Worm (Caenorhabditis elegans) whole organism, late embryonic: Measurements from ENCODE around the gene T01B7.9.

Source experiments
- C08G9.2 ChIP-seq: sonication (generic microtip); optimal IDR thresholded peaks from 2 replicates; lab custom pipeline; 2016; ENCODE audit warnings: mild to moderate bottlenecking, missing genetic modification characterization, moderate library complexity, missing compliant biosample characterization
- C38D4.7 ChIP-seq: fragments of 200-800 bp; sonication (Bioruptor generic); optimal IDR thresholded peaks from 2 replicates; lab custom pipeline; 2018; ENCODE audit warnings: mild to moderate bottlenecking, missing genetic modification characterization, moderate library complexity, missing compliant biosample characterization
- F13H6.1 ChIP-seq: sonication (generic microtip); optimal IDR thresholded peaks from 2 replicates; lab custom pipeline; 2016; ENCODE audit warnings: missing genetic modification characterization, missing compliant biosample characterization
- K09A11.1 ChIP-seq: sonication (generic microtip); optimal IDR thresholded peaks from 2 replicates; lab custom pipeline; 2017; ENCODE audit warnings: antibody characterized with exemption, mild to moderate bottlenecking, missing genetic modification characterization, missing compliant biosample characterization; ENCODE audit not compliant: insufficient read depth
- T23F11.4 ChIP-seq: fragments of 200-800 bp; sonication (Bioruptor generic); optimal IDR thresholded peaks from 2 replicates; lab custom pipeline; 2018; ENCODE audit warnings: mild to moderate bottlenecking, missing genetic modification characterization, missing compliant biosample characterization
- ahr-1 ChIP-seq: sonication (generic microtip); optimal IDR thresholded peaks from 2 replicates; lab custom pipeline; 2016; ENCODE audit warnings: missing genetic modification characterization, missing compliant biosample characterization
- ama-1 ChIP-seq: fragments of 150-350 bp; optimal IDR thresholded peaks from 2 replicates; lab custom pipeline; 2014
- ceh-14 ChIP-seq: sonication (generic microtip); optimal IDR thresholded peaks from 2 replicates; lab custom pipeline; 2016; ENCODE audit warnings: missing genotype, missing genetic modification characterization, missing compliant biosample characterization
- ceh-22 ChIP-seq: sonication (generic microtip); optimal IDR thresholded peaks from 2 replicates; lab custom pipeline; 2017; ENCODE audit warnings: missing biosample characterization, missing genetic modification characterization
- ceh-24 ChIP-seq: sonication (generic microtip); optimal IDR thresholded peaks from 2 replicates; lab custom pipeline; 2016; ENCODE audit warnings: mild to moderate bottlenecking, missing genetic modification characterization, missing compliant biosample characterization
- ceh-31 ChIP-seq: sonication (generic microtip); optimal IDR thresholded peaks from 2 replicates; lab custom pipeline; 2016; ENCODE audit warnings: missing genetic modification characterization, missing compliant biosample characterization
- ceh-45 ChIP-seq: fragments of 200-800 bp; sonication (Bioruptor generic); IDR thresholded peaks from 2 replicates; pipeline ENCODE4 v1.3.6; 2022; ENCODE audit warnings: missing genetic modification reagents, missing genetic modification characterization, missing compliant biosample characterization
- che-1 ChIP-seq: sonication (generic microtip); optimal IDR thresholded peaks from 2 replicates; lab custom pipeline; 2016; ENCODE audit warnings: mild to moderate bottlenecking, missing genetic modification characterization, missing compliant biosample characterization
- ets-4 ChIP-seq: sonication (generic microtip); optimal IDR thresholded peaks from 2 replicates; lab custom pipeline; 2016; ENCODE audit warnings: missing genetic modification characterization, missing compliant biosample characterization
- fax-1 ChIP-seq: sonication (generic microtip); optimal IDR thresholded peaks from 2 replicates; lab custom pipeline; 2016; ENCODE audit warnings: missing genotype, missing genetic modification characterization, missing compliant biosample characterization
- gmeb-2 ChIP-seq: sonication (generic microtip); optimal IDR thresholded peaks from 2 replicates; lab custom pipeline; 2016; ENCODE audit warnings: missing genetic modification characterization, inconsistent platforms, missing compliant biosample characterization
- hlh-13 ChIP-seq: fragments of 200-800 bp; sonication (Bioruptor generic); optimal IDR thresholded peaks from 2 replicates; lab custom pipeline; 2018; ENCODE audit warnings: mild to moderate bottlenecking, missing genetic modification characterization, missing compliant biosample characterization
- hlh-15 ChIP-seq: sonication (generic microtip); optimal IDR thresholded peaks from 2 replicates; lab custom pipeline; 2016; ENCODE audit warnings: missing genetic modification characterization, missing compliant biosample characterization
- hlh-30 ChIP-seq: sonication (generic microtip); optimal IDR thresholded peaks from 2 replicates; lab custom pipeline; 2017; ENCODE audit warnings: antibody characterized with exemption, missing genetic modification characterization, missing compliant biosample characterization; ENCODE audit not compliant: insufficient read depth
- hlh-6 ChIP-seq: sonication (generic microtip); optimal IDR thresholded peaks from 2 replicates; lab custom pipeline; 2016; ENCODE audit warnings: missing genotype, missing genetic modification characterization, missing compliant biosample characterization
- lim-6 ChIP-seq: sonication (generic microtip); optimal IDR thresholded peaks from 2 replicates; lab custom pipeline; 2016; ENCODE audit warnings: missing genetic modification characterization, missing compliant biosample characterization
- madf-2 ChIP-seq: sonication (generic microtip); optimal IDR thresholded peaks from 2 replicates; lab custom pipeline; 2017; ENCODE audit warnings: missing genetic modification characterization, missing compliant biosample characterization
- nfya-1 ChIP-seq: sonication (generic microtip); optimal IDR thresholded peaks from 2 replicates; lab custom pipeline; 2017; ENCODE audit warnings: missing genetic modification characterization, mild to moderate bottlenecking, missing compliant biosample characterization, antibody characterized with exemption, moderate library complexity
- nhr-232 ChIP-seq: sonication (generic microtip); optimal IDR thresholded peaks from 2 replicates; lab custom pipeline; 2016; ENCODE audit warnings: missing genetic modification characterization, missing compliant biosample characterization
- odd-2 ChIP-seq: sonication (generic microtip); optimal IDR thresholded peaks from 2 replicates; lab custom pipeline; 2017; ENCODE audit warnings: antibody characterized with exemption, mild to moderate bottlenecking, missing genetic modification characterization, missing compliant biosample characterization
- pag-3 ChIP-seq: sonication (generic microtip); optimal IDR thresholded peaks from 2 replicates; lab custom pipeline; 2016; ENCODE audit warnings: missing compliant biosample characterization, missing genetic modification characterization, borderline replicate concordance
- pat-9 ChIP-seq: fragments of 200-800 bp; sonication (Bioruptor generic); optimal IDR thresholded peaks from 2 replicates; lab custom pipeline; 2018; ENCODE audit warnings: mild to moderate bottlenecking, missing genetic modification characterization, moderate library complexity, missing compliant biosample characterization
- pros-1 ChIP-seq: fragments of 150-350 bp; optimal IDR thresholded peaks from 2 replicates; lab custom pipeline; 2014; ENCODE audit warnings: missing biosample characterization, missing genetic modification reagents, missing genetic modification characterization
- rnt-1 ChIP-seq: sonication (generic microtip); optimal IDR thresholded peaks from 2 replicates; lab custom pipeline; 2016; ENCODE audit warnings: missing genetic modification characterization, missing compliant biosample characterization
- sdc-2 ChIP-seq: sonication (generic microtip); optimal IDR thresholded peaks from 2 replicates; lab custom pipeline; 2016; ENCODE audit warnings: missing genotype, missing genetic modification characterization, missing compliant biosample characterization
- sox-2 ChIP-seq: fragments of 200-800 bp; sonication (Bioruptor generic); IDR thresholded peaks from 2 replicates; pipeline ENCODE4 v1.3.6; 2022; ENCODE audit warnings: missing genetic modification reagents, missing genetic modification characterization, missing compliant biosample characterization
- sox-4 ChIP-seq: sonication (generic microtip); optimal IDR thresholded peaks from 2 replicates; lab custom pipeline; 2017; ENCODE audit warnings: mild to moderate bottlenecking, missing genetic modification characterization, inconsistent platforms, missing compliant biosample characterization
- unc-3 ChIP-seq, 2 experiments: fragments of 200-800 bp in 1 of 2; sonication (Bioruptor generic) in 1 of 2; sonication (generic microtip) in 1 of 2; conservative IDR thresholded peaks in 1 of 2; optimal IDR thresholded peaks in 1 of 2; 2 replicates each; pipeline versions ENCODE4 v1.3.6 to Lab custom; 2016 to 2022; ENCODE audit warnings: missing compliant biosample characterization in 2 of 2, missing genetic modification characterization in 2 of 2, missing genetic modification reagents in 1 of 2
- unc-42 ChIP-seq: sonication (generic microtip); optimal IDR thresholded peaks from 2 replicates; lab custom pipeline; 2016; ENCODE audit warnings: missing genotype, missing genetic modification characterization, missing compliant biosample characterization
- ztf-16 ChIP-seq: sonication (generic microtip); optimal IDR thresholded peaks from 2 replicates; lab custom pipeline; 2017; ENCODE audit warnings: missing genetic modification characterization, missing compliant biosample characterization

Gene T01B7.9

ce11 chrII:8701059-8701458 lies 25.5 kb downstream of the T01B7.9 start:
- TF ChIP-seq pros-1 (no peak), sdc-2 (tag; lab: Kevin White, UChicago) (no peak), odd-2 (tag; lab: Kevin White, UChicago) (no peak), sox-2 (GFP tag; lab: Robert Waterston, UW) (no peak), ceh-14 (tag; lab: Kevin White, UChicago) (no peak), C38D4.7 (GFP tag; lab: Kevin White, UChicago) (no peak), fax-1 (no peak), nfya-1 (tag; lab: Kevin White, UChicago) (no peak), K09A11.1 (no peak), che-1 (tag; lab: Kevin White, UChicago) (no peak), ceh-24 (no peak), F13H6.1 (tag; lab: Kevin White, UChicago) (no peak), hlh-30 (tag; lab: Kevin White, UChicago) (no peak), sox-4 (tag; lab: Kevin White, UChicago) (no peak), ceh-31 (tag; lab: Kevin White, UChicago) (no peak), pag-3 (tag; lab: Kevin White, UChicago) (no peak), nhr-232 (no peak), ets-4 (tag; lab: Kevin White, UChicago) (no peak), madf-2 (tag; lab: Kevin White, UChicago) (no peak), ztf-16 (no peak)

- TF ChIP-seq hlh-6 (tag; lab: Kevin White, UChicago) (no peak), T23F11.4 (GFP tag; lab: Kevin White, UChicago) (no peak), hlh-15 (tag; lab: Kevin White, UChicago) (no peak), gmeb-2 (tag; lab: Kevin White, UChicago) (no peak), ama-1 (no peak), hlh-13 (GFP tag; lab: Kevin White, UChicago) (no peak), odd-2 (tag; lab: Kevin White, UChicago) (no peak), ceh-45 (no peak), pat-9 (no peak), ahr-1 (tag; lab: Kevin White, UChicago) (no peak), ceh-22 (no peak), fax-1 (no peak), pag-3 (tag; lab: Kevin White, UChicago) (no peak), unc-3 (GFP tag; conservative IDR thresholded peaks at IDR 0.05; lab: Robert Waterston, UW) (no peak), unc-3 (tag; optimal IDR thresholded peaks at IDR 0.05; lab: Kevin White, UChicago) (no peak), C08G9.2 (tag; lab: Kevin White, UChicago) (no peak)
- TF ChIP-seq, all 69 proteins: peak for 0
Measured at ce11 chrII:8698828-8699227, 27.8 kb downstream of the T01B7.9 start, which contains the start of gene chdh-1. Gene chdh-1, minus strand, starts transcription at chrII:8698928.

- no peak for TF ChIP-seq T23F11.4 (GFP tag; lab: Kevin White, UChicago)
- no peak for TF ChIP-seq hlh-30 (tag; lab: Kevin White, UChicago)
- TF ChIP-seq ahr-1 (tag; lab: Kevin White, UChicago), result no peak
- TF ChIP-seq C38D4.7 (GFP tag; lab: Kevin White, UChicago), result no peak
- no peak for TF ChIP-seq lim-6 (tag; lab: Kevin White, UChicago)
- no peak for TF ChIP-seq rnt-1 (tag; lab: Kevin White, UChicago)
- TF ChIP-seq unc-42 (tag; lab: Kevin White, UChicago), result no peak
- no peak for TF ChIP-seq madf-2 (tag; lab: Kevin White, UChicago)
- TF ChIP-seq C08G9.2 (tag; lab: Kevin White, UChicago), result no peak
- no peak for TF ChIP-seq nhr-232
- TF ChIP-seq ceh-31 (tag; lab: Kevin White, UChicago), result no peak
- no peak for TF ChIP-seq ama-1
- no peak for TF ChIP-seq gmeb-2 (tag; lab: Kevin White, UChicago)
- TF ChIP-seq fax-1, result no peak
Measured at ce11 chrII:8695783-8696182, 30.8 kb downstream of the T01B7.9 start, which contains the start of gene C34C6.10. Gene C34C6.10, minus strand, starts transcription at chrII:8695883.
